Worm (Caenorhabditis elegans): Measurements from ENCODE around the gene ttr-46.

Gene ttr-46

ce11 chrV:9976138-9976537 is 25.1 kb downstream of the ttr-46 start, which contains the start of gene unc-41:
unc-41 (minus strand) TSS chrV:9976238.
- TF ChIP-seq fkh-4 (tag; optimal IDR thresholded peaks at IDR 0.05; ENCODE audit: borderline replicate concordance) = no peak
- no peak for TF ChIP-seq unc-86 (tag; optimal IDR thresholded peaks at IDR 0.05)
- no peak for TF ChIP-seq unc-130 (tag; optimal IDR thresholded peaks at IDR 0.05)

DNA sequence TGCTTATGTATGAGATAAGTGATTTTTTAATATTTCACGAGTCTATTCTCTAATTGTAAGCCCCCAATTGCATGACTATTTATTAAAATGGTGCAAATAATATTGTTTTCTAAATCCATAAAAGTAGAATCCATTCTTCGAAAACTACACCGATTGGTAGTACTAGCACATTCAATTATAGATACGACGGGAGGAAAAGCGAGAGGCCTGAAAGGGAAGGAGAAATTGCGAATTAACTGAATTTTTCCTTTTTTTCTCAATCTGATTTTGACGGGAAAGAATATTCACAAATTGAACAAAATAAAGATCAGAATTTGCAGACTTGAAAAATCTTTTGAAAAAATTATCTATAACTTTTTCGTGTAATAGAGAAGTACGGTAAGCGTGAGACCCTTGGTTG is 26.2 kb downstream of the ttr-46 start:
- TF ChIP-seq ztf-4 (tag; optimal IDR thresholded peaks at IDR 0.05) = no peak
- TF ChIP-seq lin-14 (GFP tag; optimal IDR thresholded peaks at IDR 0.05) = peak; percentile 18

DNA sequence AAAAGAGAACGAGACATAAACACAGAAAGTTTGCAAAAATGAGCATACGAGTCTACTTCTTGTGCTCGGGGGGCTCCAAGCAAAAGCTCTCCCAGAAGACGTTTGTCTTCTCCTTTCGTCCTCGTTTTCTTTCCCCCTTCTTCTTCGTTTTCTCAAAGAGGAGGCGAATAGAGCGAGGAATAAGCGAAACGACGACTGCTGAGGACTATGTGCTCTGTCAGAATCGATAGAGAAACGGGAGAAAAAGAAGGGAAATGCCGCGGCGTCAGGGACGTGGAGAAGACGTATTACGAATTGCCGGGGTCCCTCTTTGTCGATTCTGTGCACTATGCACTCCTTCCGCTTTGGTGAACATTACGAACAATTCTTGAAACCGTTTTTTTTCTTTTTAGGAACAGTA is 27.4 kb downstream of the ttr-46 start:
- TF ChIP-seq hlh-17 (GFP tag; optimal IDR thresholded peaks at IDR 0.05; ENCODE audit: borderline replicate concordance) (no peak), ceh-8 (GFP tag; optimal IDR thresholded peaks at IDR 0.05) (no peak), unc-130 (tag; optimal IDR thresholded peaks at IDR 0.05) (no peak), nhr-71 (tag; optimal IDR thresholded peaks at IDR 0.05) (peak; percentile 19), ztf-11 (tag; optimal IDR thresholded peaks at IDR 0.05) (no peak), nhr-237 (tag; optimal IDR thresholded peaks at IDR 0.05) (no peak), vab-15 (tag; optimal IDR thresholded peaks at IDR 0.05) (no peak), nhr-12 (tag; optimal IDR thresholded peaks at IDR 0.05) (no peak), swsn-7 (tag; optimal IDR thresholded peaks at IDR 0.05) (peak; percentile 19), nhr-11 (tag; optimal IDR thresholded peaks at IDR 0.05) (no peak), egl-13 (tag; optimal IDR thresholded peaks at IDR 0.05) (no peak), mdl-1 (tag; optimal IDR thresholded peaks at IDR 0.05) (no peak), lin-14 (GFP tag; optimal IDR thresholded peaks at IDR 0.05) (peak; percentile 83), snu-23 (GFP tag; optimal IDR thresholded peaks at IDR 0.05) (peak; percentile 11), grh-1 (GFP tag; IDR thresholded peaks at IDR 0.05) (no peak), ces-1 (GFP tag; optimal IDR thresholded peaks at IDR 0.05) (no peak), nhr-47 (tag; optimal IDR thresholded peaks at IDR 0.05) (peak; percentile 12), ets-5 (GFP tag; IDR thresholded peaks at IDR 0.05) (no peak), fkh-10 (GFP tag; optimal IDR thresholded peaks at IDR 0.05) (peak; percentile 32), tlp-1 (tag; optimal IDR thresholded peaks at IDR 0.05) (no peak), ceh-82 (tag; optimal IDR thresholded peaks at IDR 0.05) (peak in 1 of 3 experiments; percentile 51), pax-3 (tag; optimal IDR thresholded peaks at IDR 0.05) (no peak), dpl-1 (GFP tag; optimal IDR thresholded peaks at IDR 0.05) (no peak), fkh-8 (tag; optimal IDR thresholded peaks at IDR 0.05) (peak; percentile 50), aha-1 (tag; optimal IDR thresholded peaks at IDR 0.05) (no peak), mep-1 (tag; optimal IDR thresholded peaks at IDR 0.05) (peak; percentile 26), ceh-90 (tag; optimal IDR thresholded peaks at IDR 0.05) (no peak), nhr-28 (tag; optimal IDR thresholded peaks at IDR 0.05) (no peak), hpl-2 (GFP tag; optimal IDR thresholded peaks at IDR 0.05) (no peak), nhr-84 (tag; optimal IDR thresholded peaks at IDR 0.05) (no peak), sup-37 (GFP tag; optimal IDR thresholded peaks at IDR 0.05) (no peak), unc-86 (tag; optimal IDR thresholded peaks at IDR 0.05) (peak; percentile 33), Y116A8C.19 (tag; optimal IDR thresholded peaks at IDR 0.05; ENCODE audit: borderline replicate concordance) (no peak), jun-1 (tag; optimal IDR thresholded peaks at IDR 0.05) (no peak), lsy-2 (tag; optimal IDR thresholded peaks at IDR 0.05) (peak in 1 of 2 experiments; percentile 9), C04F5.9 (tag; optimal IDR thresholded peaks at IDR 0.05) (no peak), nhr-20 (tag; optimal IDR thresholded peaks at IDR 0.05) (no peak)
